Fruit fly (Drosophila melanogaster) whole organism, prepupa: ENCODE data around the gene Nprl3.

Experiments used
- Blimp-1 ChIP-seq: fragments of 200-800 bp; sonication (Bioruptor generic); optimal IDR thresholded peaks from 3 replicates; lab custom pipeline; 2017; ENCODE audit warnings: missing biosample characterization, missing genetic modification characterization, mild to moderate bottlenecking, moderate library complexity, missing genetic modification reagents
- CG1621 ChIP-seq: fragments of 200-800 bp; sonication (Bioruptor generic); optimal IDR thresholded peaks from 3 replicates; lab custom pipeline; 2018; ENCODE audit warnings: missing biosample characterization, mild to moderate bottlenecking, missing genetic modification characterization
- CG34406 ChIP-seq: fragments of 200-800 bp; sonication (Bioruptor generic); optimal IDR thresholded peaks from 3 replicates; lab custom pipeline; 2016; ENCODE audit warnings: missing biosample characterization, missing genetic modification characterization
- CG4318 ChIP-seq: fragments of 200-800 bp; sonication (Bioruptor generic); optimal IDR thresholded peaks from 3 replicates; lab custom pipeline; 2017; ENCODE audit warnings: missing biosample characterization, mild to moderate bottlenecking, missing genetic modification characterization
- CG6276 ChIP-seq: fragments of 200-800 bp; sonication (Bioruptor generic); optimal IDR thresholded peaks from 2 replicates; lab custom pipeline; 2017; ENCODE audit warnings: missing biosample characterization, mild to moderate bottlenecking, missing genetic modification characterization
- CG6792 ChIP-seq: fragments of 200-800 bp; sonication (Bioruptor generic); optimal IDR thresholded peaks from 3 replicates; lab custom pipeline; 2016; ENCODE audit warnings: missing biosample characterization, missing genetic modification characterization
- CG8319 ChIP-seq: fragments of 200-800 bp; sonication (Bioruptor generic); optimal IDR thresholded peaks from 3 replicates; lab custom pipeline; 2016; ENCODE audit warnings: missing biosample characterization, missing genetic modification characterization
- Hr39 ChIP-seq: fragments of 200-800 bp; sonication (Bioruptor generic); optimal IDR thresholded peaks from 2 replicates; lab custom pipeline; 2016; ENCODE audit warnings: missing biosample characterization, missing genetic modification characterization
- fd59A ChIP-seq: fragments of 200-800 bp; sonication (Bioruptor generic); optimal IDR thresholded peaks from 2 replicates; lab custom pipeline; 2017; ENCODE audit warnings: missing biosample characterization, mild to moderate bottlenecking, missing genetic modification characterization, missing genetic modification reagents
- svp ChIP-seq: fragments of 200-800 bp; sonication (Bioruptor generic); peaks from one replicate; lab custom pipeline; 2016; ENCODE audit warnings: missing biosample characterization, missing genetic modification characterization

DNA sequence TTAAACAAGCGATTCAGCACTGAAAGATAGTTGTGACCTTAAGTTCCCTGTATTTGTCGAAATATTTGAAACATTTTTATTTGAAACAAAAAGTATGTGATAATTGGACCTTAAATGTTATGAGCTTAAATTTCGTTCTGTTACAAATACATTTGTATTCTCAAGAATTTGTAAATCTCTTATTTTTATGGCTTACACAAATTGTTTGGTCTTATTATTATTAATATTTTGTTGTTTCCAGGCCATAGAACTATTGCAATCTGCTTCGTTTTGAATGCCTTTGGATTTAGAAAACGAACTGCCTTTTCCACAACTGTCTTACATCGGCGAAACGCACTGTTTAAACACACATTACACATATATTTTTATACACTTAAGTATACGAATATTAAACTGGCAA, 32.8 kb upstream of the Nprl3 start, which contains the start of gene CG6661:
- TF ChIP-seq CG6276 (GFP tag; lab: Kevin White, UChicago) (no peak), Blimp-1 (GFP tag; lab: Kevin White, UChicago) (no peak), CG8319 (GFP tag; lab: Kevin White, UChicago) (no peak), svp (GFP tag; lab: Kevin White, UChicago) (no peak), CG1621 (tag; lab: Kevin White, UChicago) (no peak), fd59A (no peak), CG34406 (GFP tag; lab: Kevin White, UChicago) (no peak), CG4318 (GFP tag; lab: Kevin White, UChicago) (no peak), Hr39 (GFP tag; lab: Kevin White, UChicago) (no peak), CG6792 (no peak)
